Worm (Caenorhabditis elegans) whole organism, late embryonic: ENCODE measurements around the gene rcan-1.

ENCODE experiments used
- ceh-19 ChIP-seq: fragments of 200-800 bp; sonication (Bioruptor generic); optimal IDR thresholded peaks from 2 replicates; lab custom pipeline; 2018; ENCODE audit warnings: mild to moderate bottlenecking, missing genetic modification characterization, missing compliant biosample characterization
- elt-2 ChIP-seq: sonication (generic microtip); optimal IDR thresholded peaks from 2 replicates; lab custom pipeline; 2016; ENCODE audit warnings: missing genetic modification reagents, missing genetic modification characterization, missing compliant biosample characterization
- hlh-13 ChIP-seq: fragments of 200-800 bp; sonication (Bioruptor generic); optimal IDR thresholded peaks from 2 replicates; lab custom pipeline; 2018; ENCODE audit warnings: mild to moderate bottlenecking, missing genetic modification characterization, missing compliant biosample characterization
- hlh-6 ChIP-seq: sonication (generic microtip); optimal IDR thresholded peaks from 2 replicates; lab custom pipeline; 2016; ENCODE audit warnings: missing genotype, missing genetic modification characterization, missing compliant biosample characterization
- pha-4 ChIP-seq: fragments of 150-350 bp; optimal IDR thresholded peaks from 2 replicates; lab custom pipeline; 2018; ENCODE audit warnings: missing biosample characterization, missing genetic modification reagents, missing genetic modification characterization
- syd-9 ChIP-seq: sonication (generic microtip); optimal IDR thresholded peaks from 2 replicates; lab custom pipeline; 2016; ENCODE audit warnings: mild to moderate bottlenecking, missing genetic modification characterization, moderate library complexity, missing compliant biosample characterization
- tbx-2 ChIP-seq: sonication (generic microtip); optimal IDR thresholded peaks from 2 replicates; lab custom pipeline; 2016; ENCODE audit warnings: missing genetic modification characterization, missing compliant biosample characterization
- unc-86 ChIP-seq: sonication (generic microtip); optimal IDR thresholded peaks from 2 replicates; lab custom pipeline; 2016; ENCODE audit warnings: missing genetic modification characterization, missing compliant biosample characterization

ce11 chrIII:5635179-5635578 is 48.7 kb downstream of the rcan-1 start, which contains the start of gene ckk-1:
- no peak for TF ChIP-seq syd-9 (tag; lab: Kevin White, UChicago)
- TF ChIP-seq pha-4 (tag; lab: Kevin White, UChicago), result no peak
- no peak for TF ChIP-seq hlh-13 (GFP tag; lab: Kevin White, UChicago)
- TF ChIP-seq ceh-19, result no peak
- TF ChIP-seq unc-86 (tag; lab: Kevin White, UChicago), result no peak
- TF ChIP-seq tbx-2, result no peak
- no peak for TF ChIP-seq hlh-6
- TF ChIP-seq elt-2 (tag; lab: Kevin White, UChicago), result no peak
